Fruit fly (Drosophila melanogaster): Measurements from ENCODE around the gene Gyc76C.

Gene Gyc76C

DNA sequence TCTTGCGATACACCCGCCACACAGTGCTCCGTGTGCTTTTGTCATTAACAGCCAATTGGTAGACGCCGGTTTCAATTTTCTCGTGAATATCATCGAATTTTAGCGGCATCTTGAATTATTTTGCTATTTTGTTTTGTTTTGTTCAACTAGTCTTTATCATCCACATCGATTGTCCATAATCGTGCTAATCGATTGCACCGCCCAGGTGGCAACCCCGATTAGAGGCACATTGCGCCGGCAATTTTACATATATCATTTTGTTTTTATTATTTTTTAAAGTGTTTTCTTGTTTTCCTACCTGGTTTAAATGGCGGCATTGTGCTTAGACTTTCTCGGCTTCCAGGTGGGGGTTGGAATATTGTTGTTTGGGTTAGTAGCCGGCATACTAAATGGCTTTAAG is 12.5 kb upstream of the Gyc76C start, which contains the start of gene CG34116:
CG34116 (minus strand) TSS at position 142 of the 400 bp plus-strand sequence.
- TF ChIP-seq CG8478 (optimal IDR thresholded peaks at IDR 0.05) (no peak), EcR (GFP tag; optimal IDR thresholded peaks at IDR 0.05) (no peak), Dll (optimal IDR thresholded peaks at IDR 0.05) (no peak), usp (GFP tag; optimal IDR thresholded peaks at IDR 0.05) (no peak), psq (optimal IDR thresholded peaks at IDR 0.05) (no peak), pan (optimal IDR thresholded peaks at IDR 0.05) (no peak)

DNA sequence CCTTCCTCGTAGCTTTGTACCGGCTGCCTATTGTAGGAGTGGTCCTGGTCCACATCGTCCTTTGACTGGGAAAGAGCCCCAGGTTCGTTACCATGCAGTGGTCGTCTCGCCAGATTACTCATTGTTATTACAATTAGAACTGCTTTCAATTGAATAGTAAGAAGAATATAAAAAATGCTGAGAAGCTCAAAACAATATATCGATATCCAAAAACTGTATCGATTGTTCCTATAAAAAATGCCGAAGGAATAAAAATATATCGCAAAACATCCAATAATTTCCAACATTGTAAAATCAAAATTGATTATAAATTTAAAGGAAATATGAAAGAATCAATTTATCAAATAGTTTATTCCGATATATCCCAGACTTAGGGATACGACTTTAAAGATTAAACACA is 11.5 kb upstream of the Gyc76C start, which contains the start of the genes TORIP and Ccdc58:
TORIP (minus strand) TSS at position 173 of the 400 bp plus-strand sequence.
Ccdc58 (plus strand) TSS at position 274 of the 400 bp plus-strand sequence.
- TF ChIP-seq psq (optimal IDR thresholded peaks at IDR 0.05): no peak

DNA sequence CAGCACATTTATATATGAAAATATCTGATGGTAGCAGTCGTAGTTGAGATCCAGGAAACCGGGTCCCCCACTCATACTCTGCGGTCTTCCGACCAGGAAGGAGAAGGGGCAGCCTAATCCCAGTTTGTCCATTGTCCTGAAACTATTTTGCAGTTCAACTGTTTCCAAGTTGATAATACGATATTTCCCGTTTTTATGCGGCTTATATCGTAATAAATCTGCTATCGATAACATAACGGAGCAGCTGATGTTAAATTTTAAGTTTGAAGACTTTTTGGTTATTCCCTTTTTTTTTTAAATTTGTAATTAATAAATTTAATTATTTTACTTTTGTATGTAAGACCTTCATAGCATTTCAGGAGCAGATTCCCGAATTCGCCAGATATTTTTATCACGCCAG is 7.7 kb upstream of the Gyc76C start, which contains the start of gene CG14102:
CG14102 (minus strand) TSS at position 187 of the 400 bp plus-strand sequence.
- TF ChIP-seq EcR (GFP tag; optimal IDR thresholded peaks at IDR 0.05): no peak
- TF ChIP-seq CG8478 (optimal IDR thresholded peaks at IDR 0.05): no peak
- no peak for TF ChIP-seq usp (GFP tag; optimal IDR thresholded peaks at IDR 0.05)
- no peak for TF ChIP-seq Dll (optimal IDR thresholded peaks at IDR 0.05)
- no peak for TF ChIP-seq psq (optimal IDR thresholded peaks at IDR 0.05)
- TF ChIP-seq pan (optimal IDR thresholded peaks at IDR 0.05): no peak

DNA sequence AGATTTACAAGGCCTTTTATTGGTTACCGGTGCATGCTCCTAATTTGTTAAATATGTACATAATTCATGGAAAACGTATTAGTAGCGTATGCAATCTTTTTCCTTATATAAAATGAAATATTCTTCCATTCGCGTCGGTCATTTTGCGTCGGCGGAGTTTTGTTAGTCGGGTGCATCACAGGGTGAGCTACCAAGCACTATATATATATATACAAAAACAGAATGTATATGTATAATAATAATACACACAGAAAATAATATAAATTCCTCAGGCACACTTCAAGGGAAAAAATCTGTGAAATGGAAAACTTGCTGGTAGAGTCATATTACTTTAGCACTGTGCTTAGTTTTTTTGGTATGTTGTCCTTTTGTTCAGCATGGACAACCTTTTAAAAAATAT is 5.6 kb upstream of the Gyc76C start, which contains the start of gene Ir76a:
Ir76a (plus strand) TSS at position 301 of the 400 bp plus-strand sequence.
- TF ChIP-seq Dll (optimal IDR thresholded peaks at IDR 0.05): no peak

DNA sequence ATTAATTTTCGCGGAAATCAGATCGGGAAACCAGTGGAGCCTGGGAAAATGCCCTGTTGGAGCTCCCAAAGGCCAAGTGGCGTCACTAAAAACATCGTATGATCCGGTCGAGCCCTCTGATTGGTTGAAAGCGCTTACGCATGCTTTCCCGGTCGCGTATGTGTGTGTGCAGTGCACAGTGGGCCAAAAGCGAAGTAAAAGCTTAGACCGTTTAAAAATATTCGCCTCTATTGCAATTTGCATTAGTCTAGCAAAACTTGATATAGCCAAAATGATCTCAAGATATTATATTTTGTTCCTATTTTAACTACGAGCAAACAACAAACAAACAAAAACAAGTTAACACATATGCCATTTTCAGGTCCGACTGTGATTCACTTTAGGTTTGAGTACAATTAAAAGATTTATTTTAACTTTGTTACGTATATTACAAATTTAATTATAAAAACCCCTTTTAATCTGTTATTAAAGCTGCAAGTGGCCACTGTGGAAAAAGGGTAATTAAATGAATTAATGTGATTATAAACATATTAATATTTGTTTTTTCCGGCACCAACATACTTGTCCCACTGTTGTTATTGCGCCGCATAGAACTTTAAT is 934 bp upstream of the Gyc76C start:
- TF ChIP-seq pan (optimal IDR thresholded peaks at IDR 0.05) (no peak), Dll (optimal IDR thresholded peaks at IDR 0.05) (no peak), psq (optimal IDR thresholded peaks at IDR 0.05) (no peak), CG8478 (optimal IDR thresholded peaks at IDR 0.05) (no peak), EcR (GFP tag; optimal IDR thresholded peaks at IDR 0.05) (no peak), usp (GFP tag; optimal IDR thresholded peaks at IDR 0.05) (no peak)

DNA sequence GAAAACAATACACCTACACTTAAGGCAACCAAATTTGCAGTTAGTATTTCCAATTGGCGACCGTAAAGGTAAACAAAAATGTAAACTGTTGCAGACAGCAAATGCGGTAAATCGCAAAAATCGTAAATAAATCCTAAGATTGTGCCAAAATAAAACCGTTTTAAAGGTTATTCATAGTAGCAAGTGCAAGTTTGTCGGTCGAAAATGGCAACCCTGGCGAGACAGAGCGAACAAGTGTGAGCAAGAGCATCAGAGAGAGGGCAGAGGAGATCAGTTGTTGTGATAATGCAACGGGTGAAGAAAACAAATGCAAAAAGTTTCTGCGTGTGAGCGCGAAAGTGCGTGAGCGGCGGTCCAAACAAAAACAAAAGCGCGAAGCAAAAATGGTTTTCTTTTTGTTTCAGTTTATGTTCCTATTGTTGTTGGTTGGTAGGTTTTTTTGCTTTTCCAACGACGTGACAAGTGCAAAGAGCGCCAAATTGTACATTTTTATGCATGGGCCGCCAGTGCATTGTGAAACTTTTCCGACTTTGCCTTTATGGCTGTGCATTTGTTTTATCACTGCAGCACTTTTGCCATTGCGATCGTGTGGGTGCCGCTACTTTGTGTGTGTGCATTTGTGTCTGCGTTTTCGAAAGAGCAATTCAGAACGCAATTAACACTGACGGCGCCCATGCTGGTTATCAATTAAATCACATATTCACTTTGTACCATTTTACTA is 492 bp downstream of the Gyc76C start:
- TF ChIP-seq EcR (GFP tag; optimal IDR thresholded peaks at IDR 0.05) (no peak), CG8478 (optimal IDR thresholded peaks at IDR 0.05) (no peak), Dll (optimal IDR thresholded peaks at IDR 0.05) (no peak), usp (GFP tag; optimal IDR thresholded peaks at IDR 0.05) (no peak), psq (optimal IDR thresholded peaks at IDR 0.05) (no peak), pan (optimal IDR thresholded peaks at IDR 0.05) (no peak)

DNA sequence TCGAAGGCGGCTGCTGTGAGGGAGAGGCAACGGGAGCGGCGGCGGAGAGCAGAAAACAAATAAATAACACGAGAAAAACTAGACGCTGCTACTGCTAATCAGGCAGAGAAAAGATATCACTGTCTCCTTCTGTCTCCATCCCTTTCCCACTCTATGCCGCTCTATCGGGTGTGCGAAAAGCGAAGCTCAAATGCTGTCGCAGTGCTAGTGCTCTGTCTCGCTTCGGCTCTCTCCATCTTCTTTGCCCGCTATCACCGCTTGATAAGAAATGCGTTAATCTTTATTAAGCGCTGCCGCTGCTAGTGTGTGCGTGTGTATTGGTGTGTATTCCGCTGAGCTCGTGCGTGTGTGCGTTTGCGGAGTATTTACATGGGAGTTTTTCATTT is 1.7 kb downstream of the Gyc76C start:
- TF ChIP-seq Dll (optimal IDR thresholded peaks at IDR 0.05) (peak; percentile 56), psq (optimal IDR thresholded peaks at IDR 0.05) (no peak), usp (GFP tag; optimal IDR thresholded peaks at IDR 0.05) (no peak), EcR (GFP tag; optimal IDR thresholded peaks at IDR 0.05) (no peak), CG8478 (optimal IDR thresholded peaks at IDR 0.05) (no peak), pan (optimal IDR thresholded peaks at IDR 0.05) (no peak)

DNA sequence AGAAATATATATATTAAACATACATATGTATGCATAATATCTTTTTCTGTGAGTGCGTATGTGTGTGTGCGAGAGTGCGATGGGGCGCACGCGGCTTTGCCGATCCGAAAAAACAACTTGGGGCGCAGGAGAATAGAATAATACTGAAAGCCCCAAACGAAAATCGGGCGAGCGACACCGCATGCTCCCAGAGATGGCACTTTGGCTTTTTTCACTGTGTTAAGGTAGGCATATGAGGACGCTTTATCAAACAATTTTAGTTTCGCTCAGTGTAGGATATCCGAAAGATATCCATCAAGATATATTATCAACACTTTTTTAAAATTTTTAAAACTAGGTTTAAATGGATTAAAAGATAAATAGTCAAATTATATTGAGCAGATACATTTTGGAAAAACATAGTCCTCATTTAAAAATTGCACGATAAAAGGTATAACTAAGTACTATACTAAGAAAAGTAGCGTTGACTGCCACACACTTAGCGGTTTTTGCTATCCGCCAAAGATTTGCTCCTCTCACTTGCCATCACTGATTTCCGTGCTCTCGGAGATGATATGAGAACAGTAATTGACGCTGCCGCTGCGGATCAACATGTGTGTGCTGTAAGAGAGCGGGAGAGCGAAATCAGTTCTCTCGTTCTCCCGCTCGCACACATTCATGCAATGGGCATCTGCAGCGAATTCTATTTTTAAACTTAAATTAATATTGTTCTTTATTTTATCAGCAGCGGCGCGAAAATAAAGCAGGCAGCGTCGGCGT is 2.3 kb downstream of the Gyc76C start:
- peak; percentile 89 for TF ChIP-seq Dll (optimal IDR thresholded peaks at IDR 0.05)
- TF ChIP-seq pan (optimal IDR thresholded peaks at IDR 0.05): no peak

DNA sequence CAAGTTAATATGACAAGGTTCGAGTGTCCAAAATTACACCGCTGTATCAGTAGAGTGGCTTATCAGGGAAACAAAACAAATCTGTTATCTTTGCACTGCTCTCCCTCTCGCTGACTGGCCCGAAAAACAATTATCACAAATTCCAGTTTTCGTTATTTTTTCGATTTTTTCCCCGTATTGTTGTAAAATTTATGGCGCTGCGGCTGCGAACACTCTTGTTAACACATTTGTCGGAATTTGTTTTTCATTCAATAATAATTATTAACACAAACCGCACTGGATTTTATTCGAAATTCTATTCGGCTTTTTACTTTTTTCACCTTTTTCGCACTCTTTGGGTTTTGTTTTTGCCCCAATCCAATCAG is 2.8 kb downstream of the Gyc76C start:
- TF ChIP-seq Dll (optimal IDR thresholded peaks at IDR 0.05): no peak

DNA sequence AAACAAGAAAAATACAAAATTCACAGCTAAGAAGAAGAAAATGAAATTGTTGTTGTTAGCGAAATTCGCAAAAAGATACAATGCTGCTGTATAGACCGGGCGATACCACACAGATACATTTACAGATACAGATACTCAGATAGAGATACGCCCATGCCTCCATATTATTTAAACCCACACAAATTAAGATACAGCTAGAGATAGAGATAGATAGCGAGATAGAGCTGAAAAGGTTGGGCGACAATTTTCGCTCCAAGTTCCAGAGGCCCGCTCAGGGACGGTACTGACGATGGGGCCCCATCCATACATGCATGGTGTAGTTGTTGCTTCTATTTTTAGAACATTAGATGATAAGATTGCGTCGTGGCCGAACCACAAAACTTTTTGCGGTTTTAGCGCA is 5.7 kb downstream of the Gyc76C start:
- TF ChIP-seq Dll (optimal IDR thresholded peaks at IDR 0.05) (no peak), psq (optimal IDR thresholded peaks at IDR 0.05) (no peak), pan (optimal IDR thresholded peaks at IDR 0.05) (no peak)

DNA sequence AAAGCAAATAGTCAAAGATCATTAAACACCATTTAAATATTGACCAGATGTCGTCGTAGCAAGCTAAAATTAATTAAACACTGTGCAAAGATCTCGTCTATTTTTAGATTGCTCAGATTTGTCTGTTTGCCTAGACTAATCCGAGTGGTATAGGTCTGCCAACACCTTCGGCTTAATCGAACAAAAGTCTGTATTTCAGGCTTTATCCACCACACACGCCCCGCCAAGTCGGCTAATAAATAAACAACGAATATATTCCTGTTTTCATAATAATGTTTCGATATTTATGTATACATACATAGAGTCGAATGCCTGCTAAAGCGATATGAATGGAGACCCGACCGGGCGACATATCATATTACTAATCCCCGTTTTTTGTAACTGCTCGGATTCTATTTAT is 14.8 kb downstream of the Gyc76C start:
- TF ChIP-seq psq (optimal IDR thresholded peaks at IDR 0.05) (no peak), EcR (GFP tag; optimal IDR thresholded peaks at IDR 0.05) (no peak), CG8478 (optimal IDR thresholded peaks at IDR 0.05) (no peak), Dll (optimal IDR thresholded peaks at IDR 0.05) (no peak), usp (GFP tag; optimal IDR thresholded peaks at IDR 0.05) (no peak), pan (optimal IDR thresholded peaks at IDR 0.05) (no peak)

DNA sequence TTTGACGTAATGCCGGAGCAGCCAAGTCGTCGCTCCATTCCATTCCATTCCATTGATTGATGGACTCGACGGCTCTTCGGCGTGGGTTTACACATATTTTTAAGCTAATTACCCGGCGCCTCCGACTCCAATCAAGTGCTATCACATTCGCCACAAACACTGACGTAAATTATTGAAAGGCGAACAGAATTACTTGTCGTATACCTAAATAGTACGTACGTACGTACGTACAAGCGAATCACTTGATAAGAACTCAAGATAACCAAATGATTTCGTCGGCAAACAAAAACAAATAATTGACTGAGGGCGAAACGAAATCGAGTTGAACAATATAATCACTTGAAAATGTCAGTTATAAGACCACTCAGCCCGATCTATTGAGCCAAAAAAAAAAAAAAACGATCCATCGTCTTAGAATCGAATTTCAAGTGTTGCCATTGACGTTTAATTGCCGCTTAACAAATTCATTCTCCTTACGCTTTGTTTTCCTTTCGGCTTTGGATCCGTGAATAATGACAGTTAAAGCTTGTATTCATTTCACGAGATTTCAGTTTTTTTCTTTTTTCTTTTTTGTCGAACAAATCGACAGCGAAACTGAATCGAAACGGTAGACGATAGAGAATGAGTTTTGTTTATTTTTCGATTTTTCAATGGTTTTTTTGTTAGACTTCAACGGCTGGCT is 15.9 kb downstream of the Gyc76C start:
- no peak for TF ChIP-seq psq (optimal IDR thresholded peaks at IDR 0.05)
- TF ChIP-seq usp (GFP tag; optimal IDR thresholded peaks at IDR 0.05): no peak
- no peak for TF ChIP-seq pan (optimal IDR thresholded peaks at IDR 0.05)
- no peak for TF ChIP-seq Dll (optimal IDR thresholded peaks at IDR 0.05)
- TF ChIP-seq CG8478 (optimal IDR thresholded peaks at IDR 0.05): no peak
